Fruit fly (Drosophila melanogaster): Measurements from ENCODE around the gene Apc2.

Gene Apc2

dm6 chr3R:24193373-24193879, 29.7 kb downstream of the Apc2 start, which contains the start of the genes SMC6 and CG6204 (continued):
- TF ChIP-seq CG5180 (GFP tag; optimal IDR thresholded peaks at IDR 0.05), result no peak
- TF ChIP-seq CG3838 (GFP tag; optimal IDR thresholded peaks at IDR 0.05), result peak; percentile 71
- no peak; the same call in 1 of the 2 replicates for TF ChIP-seq hbn (GFP tag; IDR thresholded peaks at IDR 0.05; ENCODE audit: partially characterized antibody)
- peak; percentile 95 for TF ChIP-seq CG30403 (GFP tag; optimal IDR thresholded peaks at IDR 0.05)
- peak; percentile 89 for TF ChIP-seq CG31224 (GFP tag; IDR thresholded peaks at IDR 0.05)
- TF ChIP-seq CG10267 (tag; optimal IDR thresholded peaks at IDR 0.05), result peak; percentile 86
- peak; percentile 70 for TF ChIP-seq YL-1 (GFP tag; optimal IDR thresholded peaks at IDR 0.05)
- TF ChIP-seq CG13894 (tag; optimal IDR thresholded peaks at IDR 0.05), result peak; percentile 95
- TF ChIP-seq ems (GFP tag; optimal IDR thresholded peaks at IDR 0.05), result peak; percentile 71
- no peak for TF ChIP-seq pita (GFP tag; optimal IDR thresholded peaks at IDR 0.05)
- TF ChIP-seq gsb (GFP tag; IDR thresholded peaks at IDR 0.05), result peak; percentile 85
- TF ChIP-seq lbe (GFP tag; optimal IDR thresholded peaks at IDR 0.05), result peak; percentile 91
- TF ChIP-seq corto (GFP tag; optimal IDR thresholded peaks at IDR 0.05), result peak; percentile 56
- TF ChIP-seq CG14667 (GFP tag; IDR thresholded peaks at IDR 0.05), result peak; percentile 90
- TF ChIP-seq CG11398 (GFP tag; optimal IDR thresholded peaks at IDR 0.05), result peak; percentile 52
- TF ChIP-seq zf30C (GFP tag; optimal IDR thresholded peaks at IDR 0.05), result no peak
- TF ChIP-seq NfI (GFP tag; optimal IDR thresholded peaks at IDR 0.05), result peak; percentile 93
- no peak for TF ChIP-seq hkb (optimal IDR thresholded peaks at IDR 0.05)
- peak; percentile 95 for TF ChIP-seq hkb (GFP tag; IDR thresholded peaks at IDR 0.05)
- peak; percentile 95 for TF ChIP-seq E2f1 (GFP tag; IDR thresholded peaks at IDR 0.05)
- peak; percentile 89 for TF ChIP-seq MBD-R2 (GFP tag; IDR thresholded peaks at IDR 0.05)
- TF ChIP-seq CG8089 (GFP tag; optimal IDR thresholded peaks at IDR 0.05), result peak; percentile 53
- TF ChIP-seq Six4 (GFP tag; optimal IDR thresholded peaks at IDR 0.05), result peak; percentile 84
- peak; percentile 92 for TF ChIP-seq CG18476 (GFP tag; optimal IDR thresholded peaks at IDR 0.05)
- peak; percentile 80 for TF ChIP-seq Nf-YB (GFP tag; optimal IDR thresholded peaks at IDR 0.05)
- peak; percentile 66 for TF ChIP-seq CG7928 (GFP tag; optimal IDR thresholded peaks at IDR 0.05)
- TF ChIP-seq Oli (tag; optimal IDR thresholded peaks at IDR 0.05), result peak; percentile 96
- TF ChIP-seq Sin3A (optimal IDR thresholded peaks at IDR 0.05), result peak; percentile 14
- peak; percentile 83 for TF ChIP-seq pum (GFP tag; optimal IDR thresholded peaks at IDR 0.05)
- no peak for TF ChIP-seq CG6791 (GFP tag; IDR thresholded peaks at IDR 0.05; ENCODE audit: partially characterized antibody)
- no peak for TF ChIP-seq cad (GFP tag; optimal IDR thresholded peaks at IDR 0.05)
- TF ChIP-seq Tbp (GFP tag; optimal IDR thresholded peaks at IDR 0.05), result no peak
- TF ChIP-seq HHEX (GFP tag; optimal IDR thresholded peaks at IDR 0.05), result peak; percentile 90
- TF ChIP-seq Pdp1 (GFP tag; optimal IDR thresholded peaks at IDR 0.05), result peak; percentile 87 to 91
- TF ChIP-seq vfl (GFP tag; optimal IDR thresholded peaks at IDR 0.05), result peak; percentile 80
- peak; percentile 74 for TF ChIP-seq CG16863 (GFP tag; optimal IDR thresholded peaks at IDR 0.05)
- TF ChIP-seq CG8281 (tag; optimal IDR thresholded peaks at IDR 0.05), result peak; percentile 81
- peak; percentile 57 for TF ChIP-seq Dip2 (GFP tag; IDR thresholded peaks at IDR 0.05)
- peak; percentile 38 for TF ChIP-seq CG3163 (GFP tag; optimal IDR thresholded peaks at IDR 0.05)
- peak; percentile 79 for TF ChIP-seq tx (GFP tag; optimal IDR thresholded peaks at IDR 0.05)
- TF ChIP-seq Hr51 (GFP tag; optimal IDR thresholded peaks at IDR 0.05), result peak; percentile 84 to 97
- peak; percentile 93 for TF ChIP-seq klu (GFP tag; IDR thresholded peaks at IDR 0.05)
- TF ChIP-seq cg (GFP tag; optimal IDR thresholded peaks at IDR 0.05), result no peak
- TF ChIP-seq CG34422 (GFP tag; IDR thresholded peaks at IDR 0.05), result peak; percentile 95
- TF ChIP-seq Xbp1 (GFP tag; optimal IDR thresholded peaks at IDR 0.05), result peak; percentile 94
- TF ChIP-seq CG10431 (GFP tag; optimal IDR thresholded peaks at IDR 0.05), result peak; percentile 51
- TF ChIP-seq CG13775 (GFP tag; optimal IDR thresholded peaks at IDR 0.05), result peak; percentile 93
- peak; percentile 79 for TF ChIP-seq CHES-1-like (GFP tag; optimal IDR thresholded peaks at IDR 0.05)
- peak; percentile 95 for TF ChIP-seq CG3281 (GFP tag; optimal IDR thresholded peaks at IDR 0.05)
- TF ChIP-seq slbo (GFP tag; IDR thresholded peaks at IDR 0.05), result peak; percentile 97
- peak; percentile 89 for TF ChIP-seq Sox100B (GFP tag; optimal IDR thresholded peaks at IDR 0.05)

Data from whole organism, embryonic.